Fruit fly (Drosophila melanogaster) whole organism, embryonic: Measurements from ENCODE around the gene Pak.

ENCODE experiments used
- C15 ChIP-seq: fragments of 200-800 bp; sonication (Bioruptor generic); IDR thresholded peaks from 3 replicates; pipeline ENCODE4 v1.3.6; 2022; ENCODE audit warnings: missing biosample characterization, missing genetic modification characterization
- CG10267 ChIP-seq: fragments of 200-800 bp; sonication (Bioruptor generic); optimal IDR thresholded peaks from 2 replicates; lab custom pipeline; 2018; ENCODE audit warnings: missing biosample characterization, mild to moderate bottlenecking, missing genetic modification characterization, moderate library complexity
- CG10462 ChIP-seq: fragments of 200-800 bp; sonication (Bioruptor generic); optimal IDR thresholded peaks from 2 replicates; lab custom pipeline; 2016; ENCODE audit warnings: missing biosample characterization, missing genetic modification characterization
- CG10543 ChIP-seq: fragments of 200-800 bp; sonication (Bioruptor generic); optimal IDR thresholded peaks from 3 replicates; lab custom pipeline; 2017; ENCODE audit warnings: missing biosample characterization, mild to moderate bottlenecking, missing genetic modification characterization, moderate library complexity
- CG1233 ChIP-seq: fragments of 200-800 bp; sonication (Bioruptor generic); optimal IDR thresholded peaks from 4 replicates; lab custom pipeline; 2018; ENCODE audit warnings: missing biosample characterization, mild to moderate bottlenecking, missing genetic modification characterization
- CG13287 ChIP-seq: fragments of 200-800 bp; sonication (Bioruptor generic); IDR thresholded peaks from 2 replicates; pipeline ENCODE4 v1.3.6; 2022; ENCODE audit warnings: missing biosample characterization, missing genetic modification characterization; ENCODE audit not compliant: partially characterized antibody
- CG15696 ChIP-seq: fragments of 200-800 bp; sonication (Bioruptor generic); optimal IDR thresholded peaks from 2 replicates; lab custom pipeline; 2019; ENCODE audit warnings: missing biosample characterization, mild to moderate bottlenecking, missing genetic modification characterization, moderate library complexity
- CG17328 ChIP-seq: fragments of 200-800 bp; sonication (Bioruptor generic); IDR thresholded peaks from 2 replicates; pipeline ENCODE4 v1.3.6; 2022; ENCODE audit warnings: missing biosample characterization, missing genetic modification characterization
- CG17361 ChIP-seq: fragments of 200-800 bp; sonication (Bioruptor generic); IDR thresholded peaks from 3 replicates; pipeline ENCODE4 v1.3.6; 2022; ENCODE audit warnings: missing biosample characterization, missing genetic modification characterization
- CG1832 ChIP-seq: fragments of 200-800 bp; sonication (Bioruptor generic); optimal IDR thresholded peaks from 2 replicates; lab custom pipeline; 2017; ENCODE audit warnings: missing biosample characterization, mild to moderate bottlenecking, missing genetic modification characterization, inconsistent platforms
- CG30020 ChIP-seq: fragments of 200-800 bp; optimal IDR thresholded peaks from 2 replicates; lab custom pipeline; 2019; ENCODE audit warnings: missing biosample characterization, mild to moderate bottlenecking, missing genetic modification characterization, moderate library complexity
- CG31441 ChIP-seq: fragments of 200-800 bp; sonication (Bioruptor generic); IDR thresholded peaks from 2 replicates; pipeline ENCODE4 v1.3.6; 2022; ENCODE audit warnings: missing biosample characterization, missing genetic modification characterization
- CG4328 ChIP-seq: fragments of 200-800 bp; sonication (Bioruptor generic); optimal IDR thresholded peaks from 3 replicates; lab custom pipeline; 2017; ENCODE audit warnings: missing biosample characterization, missing genetic modification reagents, missing genetic modification characterization
- CG43689 ChIP-seq: fragments of 200-800 bp; sonication (Bioruptor generic); IDR thresholded peaks from 2 replicates; pipeline ENCODE4 v1.3.6; 2022; ENCODE audit warnings: missing biosample characterization, missing genetic modification characterization
- CG5180 ChIP-seq: fragments of 200-800 bp; sonication (Bioruptor generic); optimal IDR thresholded peaks from 3 replicates; lab custom pipeline; 2017; ENCODE audit warnings: missing biosample characterization, missing genetic modification characterization, mild to moderate bottlenecking, moderate library complexity, missing genetic modification reagents
- CG5953 ChIP-seq: fragments of 200-800 bp; sonication (Bioruptor generic); IDR thresholded peaks from 2 replicates; pipeline ENCODE4 v1.3.6; 2022; ENCODE audit warnings: missing biosample characterization, missing genetic modification characterization
- CG8478 ChIP-seq: fragments of >200 bp; optimal IDR thresholded peaks from 2 replicates; lab custom pipeline; 2018
- CG8765 ChIP-seq: fragments of 200-800 bp; sonication (Bioruptor generic); IDR thresholded peaks from 2 replicates; pipeline ENCODE4 v1.3.6; 2022; ENCODE audit warnings: missing biosample characterization, missing genetic modification characterization
- CG9797 ChIP-seq: fragments of 200-800 bp; sonication (Bioruptor generic); optimal IDR thresholded peaks from 3 replicates; lab custom pipeline; 2018; ENCODE audit warnings: missing biosample characterization, mild to moderate bottlenecking, missing genetic modification characterization
- CTCF ChIP-seq: fragments of 200-800 bp; sonication (Bioruptor generic); optimal IDR thresholded peaks from 2 replicates; lab custom pipeline; 2017; ENCODE audit warnings: missing biosample characterization, mild to moderate bottlenecking, missing genetic modification characterization, moderate library complexity
- D ChIP-seq, 2 experiments: fragments of 200-800 bp in 1 of 2; fragments of >200 bp in 1 of 2; sonication (Bioruptor generic) in 1 of 2; optimal IDR thresholded peaks; 2 replicates in 1 of 2; 3 replicates in 1 of 2; lab custom pipeline; 2017; ENCODE audit warnings: mild to moderate bottlenecking in 1 of 2, missing biosample characterization in 1 of 2, missing genetic modification characterization in 1 of 2, missing genetic modification reagents in 1 of 2
- Dad ChIP-seq: fragments of 200-800 bp; sonication (Bioruptor generic); optimal IDR thresholded peaks from 3 replicates; lab custom pipeline; 2016; ENCODE audit warnings: missing biosample characterization, missing genetic modification characterization
- E2f2 ChIP-seq: fragments of 200-800 bp; sonication (Bioruptor generic); IDR thresholded peaks from 2 replicates; pipeline ENCODE4 v1.3.6; 2022; ENCODE audit warnings: missing biosample characterization, missing genetic modification characterization
- Eip74EF ChIP-seq, 2 experiments: fragments of 200-800 bp in 1 of 2; fragments of >200 bp in 1 of 2; sonication (Bioruptor generic) in 1 of 2; optimal IDR thresholded peaks; 2 replicates each; lab custom pipeline; 2017 to 2019; ENCODE audit warnings: missing biosample characterization in 2 of 2, missing genetic modification characterization in 2 of 2, mild to moderate bottlenecking in 1 of 2, moderate library complexity in 1 of 2
- Ets97D ChIP-seq: fragments of 200-800 bp; sonication (Bioruptor generic); optimal IDR thresholded peaks from 3 replicates; lab custom pipeline; 2016; ENCODE audit warnings: missing biosample characterization, missing genetic modification characterization
- Hand ChIP-seq: fragments of 200-800 bp; sonication (Bioruptor generic); optimal IDR thresholded peaks from 2 replicates; lab custom pipeline; 2017; ENCODE audit warnings: mild to moderate bottlenecking, missing biosample characterization, missing genetic modification reagents, missing genetic modification characterization
- Hmx ChIP-seq: fragments of 200-800 bp; sonication (Bioruptor generic); optimal IDR thresholded peaks from 2 replicates; lab custom pipeline; 2016; ENCODE audit warnings: missing biosample characterization, missing genetic modification characterization
- Kr ChIP-seq: fragments of 200-800 bp; sonication (Bioruptor generic); optimal IDR thresholded peaks from 2 replicates; lab custom pipeline; 2017; ENCODE audit warnings: missing biosample characterization, mild to moderate bottlenecking, missing genetic modification characterization
- Mad ChIP-seq: fragments of 200-800 bp; sonication (Bioruptor generic); optimal IDR thresholded peaks from 2 replicates; lab custom pipeline; 2016; ENCODE audit warnings: missing biosample characterization, missing genetic modification characterization
- NC2α ChIP-seq: fragments of 200-800 bp; sonication (Bioruptor generic); optimal IDR thresholded peaks from 2 replicates; lab custom pipeline; 2016; ENCODE audit warnings: missing biosample characterization, missing genetic modification characterization
- Oli ChIP-seq: fragments of 200-800 bp; sonication (Bioruptor generic); optimal IDR thresholded peaks from 2 replicates; lab custom pipeline; 2018; ENCODE audit warnings: missing biosample characterization, mild to moderate bottlenecking, missing genetic modification characterization, moderate library complexity
- Optix ChIP-seq: fragments of 200-800 bp; sonication (Bioruptor generic); IDR thresholded peaks from 3 replicates; pipeline ENCODE4 v1.3.6; 2022; ENCODE audit warnings: missing biosample characterization, missing genetic modification characterization
- Ssrp ChIP-seq: fragments of 200-800 bp; sonication (Bioruptor generic); optimal IDR thresholded peaks from 2 replicates; lab custom pipeline; 2018; ENCODE audit warnings: missing biosample characterization, mild to moderate bottlenecking, missing genetic modification characterization, moderate library complexity
- Xbp1 ChIP-seq: fragments of 200-800 bp; sonication (Bioruptor generic); optimal IDR thresholded peaks from 3 replicates; lab custom pipeline; 2016; ENCODE audit warnings: missing biosample characterization, mild to moderate bottlenecking, missing genetic modification characterization
- YL-1 ChIP-seq: fragments of 200-800 bp; sonication (Bioruptor generic); optimal IDR thresholded peaks from 3 replicates; lab custom pipeline; 2017; ENCODE audit warnings: missing biosample characterization, mild to moderate bottlenecking, missing genetic modification characterization
- ash1 ChIP-seq: fragments of 200-800 bp; sonication (Bioruptor generic); optimal IDR thresholded peaks from 2 replicates; lab custom pipeline; 2018; ENCODE audit warnings: missing biosample characterization, mild to moderate bottlenecking, missing genetic modification characterization
- gro ChIP-seq: fragments of 200-800 bp; sonication (Bioruptor generic); optimal IDR thresholded peaks from 2 replicates; lab custom pipeline; 2016; ENCODE audit warnings: missing biosample characterization, missing genetic modification characterization
- hb ChIP-seq: fragments of 200-800 bp; sonication (Bioruptor generic); IDR thresholded peaks from 3 replicates; pipeline ENCODE4 v1.3.6; 2022; ENCODE audit warnings: missing biosample characterization, missing genetic modification characterization; ENCODE audit not compliant: partially characterized antibody
- hbn ChIP-seq: fragments of 200-800 bp; sonication (Bioruptor generic); IDR thresholded peaks from 2 replicates; pipeline ENCODE4 v1.3.6; 2022; ENCODE audit warnings: missing biosample characterization, missing genetic modification characterization; ENCODE audit not compliant: partially characterized antibody
- insv ChIP-seq, 2 experiments: fragments of 200-800 bp; sonication (Bioruptor generic); optimal IDR thresholded peaks; 3 replicates each; lab custom pipeline; 2016 to 2018; ENCODE audit warnings: missing biosample characterization in 2 of 2, missing genetic modification characterization in 2 of 2
- lola ChIP-seq, 3 experiments: fragments of >200 bp in 2 of 3; fragments of 200-800 bp in 1 of 3; sonication (Bioruptor generic) in 1 of 3; optimal IDR thresholded peaks; 2 replicates each; lab custom pipeline; 2017 to 2019; ENCODE audit warnings: missing biosample characterization in 3 of 3, missing genetic modification characterization in 3 of 3, mild to moderate bottlenecking in 1 of 3, moderate library complexity in 1 of 3
- otp ChIP-seq: fragments of 200-800 bp; sonication (Bioruptor generic); IDR thresholded peaks from 3 replicates; pipeline ENCODE4, ENCODE4 v1.3.6; 2022; ENCODE audit warnings: missing biosample characterization, missing genetic modification characterization
- pfk ChIP-seq: fragments of 200-800 bp; sonication (Bioruptor generic); optimal IDR thresholded peaks from 2 replicates; lab custom pipeline; 2018; ENCODE audit warnings: missing biosample characterization, mild to moderate bottlenecking, missing genetic modification characterization, moderate library complexity
- prd ChIP-seq, 3 experiments: fragments of >200 bp in 2 of 3; fragments of 200-800 bp in 1 of 3; sonication (Bioruptor generic) in 1 of 3; optimal IDR thresholded peaks in 2 of 3; IDR thresholded peaks in 1 of 3; 2 replicates in 2 of 3; 3 replicates in 1 of 3; pipeline versions ENCODE4 v1.3.6 to Lab custom; 2017 to 2022; ENCODE audit warnings: missing biosample characterization in 1 of 3, missing genetic modification characterization in 1 of 3
- sima ChIP-seq: fragments of 200-800 bp; sonication (Bioruptor generic); optimal IDR thresholded peaks from 2 replicates; lab custom pipeline; 2016; ENCODE audit warnings: missing biosample characterization, missing genetic modification characterization
- trh ChIP-seq: fragments of 200-800 bp; sonication (Bioruptor generic); optimal IDR thresholded peaks from 2 replicates; lab custom pipeline; 2016; ENCODE audit warnings: missing biosample characterization, missing genetic modification characterization
- twi ChIP-seq: fragments of 200-800 bp; optimal IDR thresholded peaks from 2 replicates; lab custom pipeline; 2019; ENCODE audit warnings: missing biosample characterization, mild to moderate bottlenecking, missing genetic modification characterization, moderate library complexity
- unc-4 ChIP-seq: fragments of 200-800 bp; sonication (Bioruptor generic); IDR thresholded peaks from 2 replicates; pipeline ENCODE4 v1.3.6; 2022; ENCODE audit warnings: missing biosample characterization, missing genetic modification characterization; ENCODE audit not compliant: partially characterized antibody
- vfl ChIP-seq: fragments of 200-800 bp; sonication (Bioruptor generic); optimal IDR thresholded peaks from 2 replicates; lab custom pipeline; 2016; ENCODE audit warnings: missing biosample characterization, missing genetic modification characterization

The Pak gene

DNA sequence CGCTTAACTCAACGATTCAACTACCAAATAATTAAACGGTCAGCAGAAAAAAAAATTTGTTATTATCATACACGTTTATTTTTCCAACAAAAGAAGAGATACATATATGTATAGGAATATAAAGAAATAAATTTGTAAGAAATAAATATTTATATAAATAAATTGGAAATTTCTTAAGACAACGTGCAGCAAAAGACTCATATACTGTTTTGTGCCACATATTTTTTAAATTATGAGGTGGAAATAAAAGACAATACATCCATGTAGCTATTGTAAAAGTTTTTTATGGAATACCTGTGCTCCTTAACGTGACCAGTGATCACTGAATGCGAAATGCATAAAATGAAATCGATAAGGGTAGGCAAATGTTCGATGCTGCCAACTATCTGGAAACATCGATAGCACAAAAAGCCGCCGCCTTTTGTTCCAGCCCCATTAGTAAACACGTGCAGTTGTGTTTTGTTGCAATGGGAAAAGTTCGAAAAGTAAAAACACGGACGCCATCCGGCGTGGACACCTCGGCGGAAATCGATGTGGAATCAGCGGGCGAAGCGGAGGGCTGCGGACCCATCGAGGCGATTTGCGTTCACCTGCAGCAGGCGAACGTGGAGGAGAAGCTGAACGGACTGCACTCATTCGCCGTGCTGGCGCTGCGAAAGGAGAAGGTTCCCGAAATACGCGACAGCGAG, 18.0 kb downstream of the Pak start, which contains the start of gene CG10286 (continued):
- no peak for TF ChIP-seq ash1 (GFP tag; lab: Kevin White, UChicago)
- TF ChIP-seq Ets97D (GFP tag; lab: Kevin White, UChicago) = peak; percentile 29
- no peak for TF ChIP-seq trh (GFP tag; lab: Kevin White, UChicago)
- TF ChIP-seq unc-4 (GFP tag; lab: Robert Waterston, UW) = peak; percentile 68
- no peak for TF ChIP-seq CG5953
- TF ChIP-seq C15 (GFP tag; lab: Robert Waterston, UW) = no peak
- peak; percentile 12 for TF ChIP-seq CG30020
- peak; percentile 55 for TF ChIP-seq CG10267 (tag; lab: Kevin White, UChicago)
- no peak for TF ChIP-seq E2f2 (GFP tag; lab: Robert Waterston, UW)
- peak; percentile 83 for TF ChIP-seq CG31441 (GFP tag; lab: Robert Waterston, UW)
- TF ChIP-seq Ssrp (tag; lab: Kevin White, UChicago) = peak; percentile 31
- no peak for TF ChIP-seq otp (GFP tag; lab: Robert Waterston, UW)
- no peak for TF ChIP-seq prd (optimal IDR thresholded peaks at IDR 0.05; lab: Kevin White, UChicago)
- peak; percentile 30; the same call in 1 of the 3 replicates for TF ChIP-seq prd (GFP tag; IDR thresholded peaks at IDR 0.05; lab: Robert Waterston, UW)
- TF ChIP-seq lola (GFP tag; optimal IDR thresholded peaks at IDR 0.05; lab: Kevin White, UChicago) = no peak
- TF ChIP-seq D (optimal IDR thresholded peaks at IDR 0.05; lab: Kevin White, UChicago) = no peak
- TF ChIP-seq D (GFP tag; optimal IDR thresholded peaks at IDR 0.05; lab: Kevin White, UChicago) = peak; percentile 32
- no peak for TF ChIP-seq NC2α (GFP tag; lab: Kevin White, UChicago)
- TF ChIP-seq pfk = no peak
- no peak for TF ChIP-seq CG10543 (GFP tag; lab: Kevin White, UChicago)
- TF ChIP-seq Xbp1 (GFP tag; lab: Kevin White, UChicago) = no peak
- no peak for TF ChIP-seq CG5180
- TF ChIP-seq Hmx (GFP tag; lab: Kevin White, UChicago) = no peak
- peak; percentile 25 for TF ChIP-seq CG9797 (GFP tag; lab: Kevin White, UChicago)
- no peak for TF ChIP-seq Eip74EF (GFP tag; optimal IDR thresholded peaks at IDR 0.05; lab: Kevin White, UChicago)
- TF ChIP-seq CG1832 = no peak
- TF ChIP-seq vfl (GFP tag; lab: Kevin White, UChicago) = no peak
- peak; percentile 78 for TF ChIP-seq CG13287
- TF ChIP-seq sima (GFP tag; lab: Kevin White, UChicago) = no peak
- TF ChIP-seq CTCF (GFP tag; lab: Kevin White, UChicago) = no peak
- no peak for TF ChIP-seq CG43689 (GFP tag; lab: Robert Waterston, UW)
- no peak for TF ChIP-seq Dad (GFP tag; lab: Kevin White, UChicago)
- TF ChIP-seq hb = peak; percentile 13; the same call in 1 of the 3 replicates
- no peak for TF ChIP-seq insv (GFP tag; optimal IDR thresholded peaks at IDR 0.05; lab: Kevin White, UChicago)
- no peak for TF ChIP-seq gro (GFP tag; lab: Kevin White, UChicago)
- no peak for TF ChIP-seq Hand (GFP tag; lab: Kevin White, UChicago)
- peak; percentile 43; the same call in 1 of the 2 replicates for TF ChIP-seq CG17328
- no peak for TF ChIP-seq Mad
- TF ChIP-seq CG4328 (GFP tag; lab: Kevin White, UChicago) = no peak
- TF ChIP-seq CG10462 (GFP tag; lab: Kevin White, UChicago) = peak; percentile 13
- TF ChIP-seq CG17361 (GFP tag; lab: Robert Waterston, UW) = no peak; the same call in 1 of the 3 replicates
- TF ChIP-seq hbn (GFP tag; lab: Robert Waterston, UW) = peak; percentile 50
- TF ChIP-seq CG15696 (tag; lab: Kevin White, UChicago) = no peak
- TF ChIP-seq Kr = no peak
- TF ChIP-seq twi (tag; lab: Kevin White, UChicago) = no peak
- TF ChIP-seq Optix = no peak
- peak; percentile 70 for TF ChIP-seq YL-1 (GFP tag; lab: Kevin White, UChicago)
- TF ChIP-seq CG1233 = peak; percentile 0
- no peak for TF ChIP-seq CG8478 (lab: Kevin White, UChicago)
- TF ChIP-seq CG8765 = no peak
- no peak for TF ChIP-seq Oli (tag; lab: Kevin White, UChicago)
